Fruit fly (Drosophila melanogaster) whole organism, embryonic: Measurements from ENCODE around the gene CG3198.
A peak's percentile ranks its signal among the peaks of the same experiment; 100 is the strongest.

Experiments
- Ada2b ChIP-seq: fragments of 200-800 bp; sonication (Bioruptor generic); IDR thresholded peaks from 2 replicates; pipeline ENCODE4 v1.3.6; 2022; ENCODE audit warnings: missing biosample characterization, missing genetic modification characterization
- Antp ChIP-seq: fragments of 200-800 bp; sonication (Bioruptor generic); optimal IDR thresholded peaks from 3 replicates; lab custom pipeline; 2016; ENCODE audit warnings: missing biosample characterization, missing genetic modification characterization
- Atf3 ChIP-seq: fragments of 200-800 bp; sonication (Bioruptor generic); optimal IDR thresholded peaks from 3 replicates; lab custom pipeline; 2016; ENCODE audit warnings: missing biosample characterization, missing genetic modification characterization
- Blimp-1 ChIP-seq: fragments of 200-800 bp; sonication (Bioruptor generic); optimal IDR thresholded peaks from 3 replicates; lab custom pipeline; 2018; ENCODE audit warnings: missing biosample characterization, missing genetic modification characterization, mild to moderate bottlenecking, moderate library complexity, missing genetic modification reagents
- CG14667 ChIP-seq: fragments of 200-800 bp; sonication (Bioruptor generic); IDR thresholded peaks from 2 replicates; pipeline ENCODE4 v1.3.6; 2022; ENCODE audit warnings: missing biosample characterization, missing genetic modification characterization
- CG15073 ChIP-seq: fragments of 200-800 bp; sonication (Bioruptor generic); optimal IDR thresholded peaks from 2 replicates; lab custom pipeline; 2016; ENCODE audit warnings: missing biosample characterization, missing genetic modification characterization
- CG15269 ChIP-seq: fragments of 200-800 bp; sonication (Bioruptor generic); optimal IDR thresholded peaks from 2 replicates; lab custom pipeline; 2018; ENCODE audit warnings: missing biosample characterization, mild to moderate bottlenecking, missing genetic modification characterization, moderate library complexity
- CG1603 ChIP-seq: fragments of 200-800 bp; sonication (Bioruptor generic); optimal IDR thresholded peaks from 2 replicates; lab custom pipeline; 2019; ENCODE audit warnings: missing biosample characterization, mild to moderate bottlenecking, missing genetic modification characterization, moderate library complexity
- CG17186 ChIP-seq: fragments of 200-800 bp; sonication (Bioruptor generic); optimal IDR thresholded peaks from 3 replicates; lab custom pipeline; 2017; ENCODE audit warnings: missing biosample characterization, missing genetic modification reagents, missing genetic modification characterization
- CG17361 ChIP-seq: fragments of 200-800 bp; sonication (Bioruptor generic); IDR thresholded peaks from 3 replicates; pipeline ENCODE4 v1.3.6; 2022; ENCODE audit warnings: missing biosample characterization, missing genetic modification characterization
- CG17829 ChIP-seq: fragments of 200-800 bp; optimal IDR thresholded peaks from 2 replicates; lab custom pipeline; 2019; ENCODE audit warnings: missing biosample characterization, mild to moderate bottlenecking, missing genetic modification characterization, moderate library complexity
- CG18262 ChIP-seq: fragments of 200-800 bp; optimal IDR thresholded peaks from 3 replicates; lab custom pipeline; 2019; ENCODE audit warnings: missing biosample characterization, mild to moderate bottlenecking, missing genetic modification characterization, moderate library complexity
- CG2129 ChIP-seq: fragments of 200-800 bp; sonication (Bioruptor generic); IDR thresholded peaks from 2 replicates; pipeline ENCODE4 v1.3.6; 2022; ENCODE audit warnings: missing biosample characterization, missing genetic modification characterization; ENCODE audit not compliant: partially characterized antibody
- CG33213 ChIP-seq: fragments of 200-800 bp; sonication (Bioruptor generic); optimal IDR thresholded peaks from 3 replicates; lab custom pipeline; 2016; ENCODE audit warnings: missing biosample characterization, missing genetic modification characterization
- CG3995 ChIP-seq: fragments of 200-800 bp; sonication (Bioruptor generic); optimal IDR thresholded peaks from 3 replicates; lab custom pipeline; 2016; ENCODE audit warnings: missing biosample characterization, missing genetic modification characterization
- CG6654 ChIP-seq: fragments of 200-800 bp; sonication (Bioruptor generic); optimal IDR thresholded peaks from 2 replicates; lab custom pipeline; 2017; ENCODE audit warnings: missing biosample characterization, mild to moderate bottlenecking, missing genetic modification characterization
- CG7786 ChIP-seq: fragments of 200-800 bp; sonication (Bioruptor generic); optimal IDR thresholded peaks from 2 replicates; lab custom pipeline; 2016; ENCODE audit warnings: missing biosample characterization, missing genetic modification characterization
- CG7963 ChIP-seq: fragments of 200-800 bp; sonication (Bioruptor generic); IDR thresholded peaks from 3 replicates; pipeline ENCODE4 v1.3.6; 2022; ENCODE audit warnings: missing biosample characterization, missing genetic modification characterization; ENCODE audit not compliant: partially characterized antibody
- CG8924 ChIP-seq: fragments of 200-800 bp; optimal IDR thresholded peaks from 3 replicates; lab custom pipeline; 2019; ENCODE audit warnings: missing biosample characterization, mild to moderate bottlenecking, missing genetic modification characterization, moderate library complexity
- CG9932 ChIP-seq: fragments of 200-800 bp; sonication (Bioruptor generic); IDR thresholded peaks from 2 replicates; pipeline ENCODE4 v1.3.6; 2022; ENCODE audit warnings: missing biosample characterization, missing genetic modification characterization
- Camta ChIP-seq: fragments of 200-800 bp; sonication (Bioruptor generic); optimal IDR thresholded peaks from 2 replicates; lab custom pipeline; 2016; ENCODE audit warnings: missing biosample characterization, missing genetic modification characterization
- D ChIP-seq, 2 experiments: fragments of 200-800 bp in 1 of 2; fragments of >200 bp in 1 of 2; sonication (Bioruptor generic) in 1 of 2; optimal IDR thresholded peaks; 2 replicates in 1 of 2; 3 replicates in 1 of 2; lab custom pipeline; 2017; ENCODE audit warnings: mild to moderate bottlenecking in 1 of 2, missing biosample characterization in 1 of 2, missing genetic modification characterization in 1 of 2, missing genetic modification reagents in 1 of 2
- Dip2 ChIP-seq: fragments of 200-800 bp; sonication (Bioruptor generic); IDR thresholded peaks from 2 replicates; pipeline ENCODE4 v1.3.6; 2022; ENCODE audit warnings: missing biosample characterization, missing genetic modification characterization
- Doc3 ChIP-seq: fragments of 200-800 bp; sonication (Bioruptor generic); IDR thresholded peaks from 3 replicates; pipeline ENCODE4 v1.3.6; 2022; ENCODE audit warnings: missing biosample characterization, missing genetic modification characterization; ENCODE audit not compliant: partially characterized antibody
- Hmx ChIP-seq: fragments of 200-800 bp; sonication (Bioruptor generic); optimal IDR thresholded peaks from 2 replicates; lab custom pipeline; 2016; ENCODE audit warnings: missing biosample characterization, missing genetic modification characterization
- Kr ChIP-seq: fragments of 200-800 bp; sonication (Bioruptor generic); optimal IDR thresholded peaks from 2 replicates; lab custom pipeline; 2017; ENCODE audit warnings: missing biosample characterization, mild to moderate bottlenecking, missing genetic modification characterization
- Med ChIP-seq: fragments of 200-800 bp; sonication (Bioruptor generic); peaks from one replicate; lab custom pipeline; 2016; ENCODE audit warnings: missing biosample characterization, missing genetic modification characterization, mild to moderate bottlenecking, inconsistent platforms, moderate library complexity
- Myb ChIP-seq: fragments of 200-800 bp; sonication (Bioruptor generic); optimal IDR thresholded peaks from 2 replicates; lab custom pipeline; 2016; ENCODE audit warnings: missing biosample characterization, missing genetic modification characterization
- Oaz ChIP-seq: fragments of 200-800 bp; sonication (Bioruptor generic); IDR thresholded peaks from 2 replicates; pipeline ENCODE4 v1.3.6; 2022; ENCODE audit warnings: missing biosample characterization, missing genetic modification characterization
- PHDP ChIP-seq: fragments of 200-800 bp; sonication (Bioruptor generic); optimal IDR thresholded peaks from 3 replicates; lab custom pipeline; 2018; ENCODE audit warnings: missing biosample characterization, mild to moderate bottlenecking, missing genetic modification characterization, moderate library complexity
- aop ChIP-seq: fragments of 200-800 bp; sonication (Bioruptor generic); IDR thresholded peaks from 2 replicates; pipeline ENCODE4 v1.3.6; 2022; ENCODE audit warnings: missing biosample characterization, missing genetic modification characterization
- ap ChIP-seq: fragments of 200-800 bp; sonication (Bioruptor generic); IDR thresholded peaks from 2 replicates; pipeline ENCODE4 v1.3.6; 2022; ENCODE audit warnings: missing biosample characterization, missing genetic modification characterization
- bcd ChIP-seq: fragments of 200-800 bp; sonication (Bioruptor generic); optimal IDR thresholded peaks from 2 replicates; lab custom pipeline; 2017; ENCODE audit warnings: missing biosample characterization, mild to moderate bottlenecking, missing genetic modification characterization
- da ChIP-seq: fragments of 200-800 bp; sonication (Bioruptor generic); optimal IDR thresholded peaks from 2 replicates; lab custom pipeline; 2016; ENCODE audit warnings: missing biosample characterization, missing genetic modification characterization
- dati ChIP-seq: fragments of 200-800 bp; sonication (Bioruptor generic); IDR thresholded peaks from 2 replicates; pipeline ENCODE4 v1.3.6; 2022; ENCODE audit warnings: missing biosample characterization, missing genetic modification characterization
- dysf ChIP-seq: fragments of 200-800 bp; sonication (Bioruptor generic); IDR thresholded peaks from 3 replicates; pipeline ENCODE4 v1.3.6; 2022; ENCODE audit warnings: missing biosample characterization, missing genetic modification characterization
- emc ChIP-seq: fragments of 200-800 bp; sonication (Bioruptor generic); optimal IDR thresholded peaks from 2 replicates; lab custom pipeline; 2016; ENCODE audit warnings: missing biosample characterization, missing genetic modification characterization
- ewg ChIP-seq: fragments of 200-800 bp; sonication (Bioruptor generic); optimal IDR thresholded peaks from 3 replicates; lab custom pipeline; 2017; ENCODE audit warnings: mild to moderate bottlenecking, missing biosample characterization, missing genetic modification reagents, missing genetic modification characterization
- ftz-f1 ChIP-seq: fragments of 200-800 bp; sonication (Bioruptor generic); optimal IDR thresholded peaks from 2 replicates; lab custom pipeline; 2016; ENCODE audit warnings: missing biosample characterization, missing genetic modification characterization
- lmd ChIP-seq: fragments of 200-800 bp; sonication (Bioruptor generic); IDR thresholded peaks from 2 replicates; pipeline ENCODE4 v1.3.6; 2022; ENCODE audit warnings: missing biosample characterization, missing genetic modification characterization
- mirr ChIP-seq: fragments of 200-800 bp; sonication (Bioruptor generic); optimal IDR thresholded peaks from 3 replicates; lab custom pipeline; 2018; ENCODE audit warnings: missing biosample characterization, mild to moderate bottlenecking, missing genetic modification characterization
- nom ChIP-seq: fragments of 200-800 bp; sonication (Bioruptor generic); optimal IDR thresholded peaks from 2 replicates; lab custom pipeline; 2017; ENCODE audit warnings: missing biosample characterization, missing genetic modification characterization, mild to moderate bottlenecking, moderate library complexity, missing genetic modification reagents
- pan ChIP-seq, 4 experiments: fragments of >200 bp in 3 of 4; fragments of 200-800 bp in 1 of 4; sonication (Bioruptor generic) in 1 of 4; optimal IDR thresholded peaks in 3 of 4; IDR thresholded peaks in 1 of 4; 2 replicates each; pipeline versions ENCODE4 v1.3.6 to Lab custom; 2017 to 2022; ENCODE audit warnings: missing biosample characterization in 2 of 4, missing genetic modification characterization in 2 of 4, mixed read lengths in 1 of 4
- pnt ChIP-seq: fragments of 200-800 bp; sonication (Bioruptor generic); optimal IDR thresholded peaks from 3 replicates; lab custom pipeline; 2016; ENCODE audit warnings: missing biosample characterization, missing genetic modification characterization
- ro ChIP-seq: fragments of 200-800 bp; sonication (Bioruptor generic); IDR thresholded peaks from 2 replicates; pipeline ENCODE4 v1.3.6; 2022; ENCODE audit warnings: missing biosample characterization, missing genetic modification characterization
- scrt ChIP-seq: fragments of 200-800 bp; sonication (Bioruptor generic); optimal IDR thresholded peaks from 2 replicates; lab custom pipeline; 2018; ENCODE audit warnings: missing biosample characterization, mild to moderate bottlenecking, missing genetic modification characterization, moderate library complexity
- sd ChIP-seq: fragments of 200-800 bp; sonication (Bioruptor generic); optimal IDR thresholded peaks from 3 replicates; lab custom pipeline; 2018; ENCODE audit warnings: missing biosample characterization, mild to moderate bottlenecking, missing genetic modification characterization, moderate library complexity
- tin ChIP-seq: fragments of 200-800 bp; sonication (Bioruptor generic); optimal IDR thresholded peaks from 3 replicates; lab custom pipeline; 2016; ENCODE audit warnings: missing biosample characterization, missing genetic modification characterization
- ttk ChIP-seq: fragments of 200-800 bp; sonication (Bioruptor generic); IDR thresholded peaks from 2 replicates; pipeline ENCODE4 v2.1.2; 2022; ENCODE audit warnings: missing biosample characterization, missing genetic modification characterization
- z ChIP-seq: fragments of 200-800 bp; sonication (Bioruptor generic); IDR thresholded peaks from 3 replicates; pipeline ENCODE4 v1.3.6; 2022; ENCODE audit warnings: missing biosample characterization, missing genetic modification characterization

The CG3198 gene

dm6 chrX:6621566-6622006, 52.2 kb downstream of the CG3198 start (continued):
- TF ChIP-seq CG17829 (tag; lab: Kevin White, UChicago) (peak; percentile 47), Med (GFP tag; lab: Kevin White, UChicago) (peak; percentile 86), aop (GFP tag; lab: Robert Waterston, UW) (no peak), dati (GFP tag; lab: Robert Waterston, UW) (0 out of 2 replicates have a peak, but pooled peaks have one; percentile 2), CG17361 (GFP tag; lab: Robert Waterston, UW) (peak; percentile 40; the same call in 1 of the 3 replicates), Camta (GFP tag; lab: Kevin White, UChicago) (peak; percentile 34), Doc3 (no peak), PHDP (tag; lab: Kevin White, UChicago) (peak; percentile 26), Oaz (GFP tag; lab: Robert Waterston, UW) (no peak), CG8924 (tag; lab: Kevin White, UChicago) (peak; percentile 32), Blimp-1 (peak; percentile 95), tin (GFP tag; lab: Kevin White, UChicago) (peak; percentile 50), ap (GFP tag; lab: Robert Waterston, UW) (no peak), ro (GFP tag; lab: Robert Waterston, UW) (no peak), Antp (GFP tag; lab: Kevin White, UChicago) (peak; percentile 18), ewg (GFP tag; lab: Kevin White, UChicago) (no peak), scrt (GFP tag; lab: Kevin White, UChicago) (peak; percentile 12), Myb (GFP tag; lab: Kevin White, UChicago) (no peak), bcd (GFP tag; lab: Kevin White, UChicago) (peak; percentile 36), Atf3 (GFP tag; lab: Kevin White, UChicago) (no peak), CG3995 (no peak), CG1603 (tag; lab: Kevin White, UChicago) (peak; percentile 42), dysf (GFP tag; lab: Robert Waterston, UW) (peak; percentile 72), pan (optimal IDR thresholded peaks at IDR 0.05; lab: Kevin White, UChicago) (no peak), pan (GFP tag; optimal IDR thresholded peaks at IDR 0.05 in 1 of 2, IDR thresholded peaks at IDR 0.05 in 1 of 2) (peak in 1 of 2 experiments; percentile 61), sd (no peak), Dip2 (GFP tag; lab: Robert Waterston, UW) (no peak), emc (GFP tag; lab: Kevin White, UChicago) (no peak), CG9932 (GFP tag; lab: Robert Waterston, UW) (peak; percentile 64), ttk (GFP tag; lab: Robert Waterston, UW) (no peak), Kr (GFP tag; lab: Kevin White, UChicago) (no peak), CG33213 (GFP tag; lab: Kevin White, UChicago) (no peak), CG7963 (GFP tag; lab: Robert Waterston, UW) (no peak), D (optimal IDR thresholded peaks at IDR 0.05; lab: Kevin White, UChicago) (no peak), D (GFP tag; optimal IDR thresholded peaks at IDR 0.05; lab: Kevin White, UChicago) (peak; percentile 42), da (no peak), mirr (no peak), CG18262 (tag; lab: Kevin White, UChicago) (peak; percentile 65), CG15269 (peak; percentile 11), lmd (GFP tag; lab: Robert Waterston, UW) (peak; percentile 51), CG2129 (GFP tag; lab: Robert Waterston, UW) (no peak), ftz-f1 (GFP tag; lab: Kevin White, UChicago) (no peak), pnt (GFP tag; lab: Kevin White, UChicago) (no peak), nom (GFP tag; lab: Kevin White, UChicago) (peak; percentile 28), CG15073 (GFP tag; lab: Kevin White, UChicago) (no peak), CG14667 (GFP tag; lab: Robert Waterston, UW) (peak; percentile 46; the same call in 1 of the 2 replicates), Ada2b (GFP tag; lab: Robert Waterston, UW) (peak; percentile 52), CG7786 (GFP tag; lab: Kevin White, UChicago) (no peak), z (GFP tag; lab: Robert Waterston, UW) (no peak), CG17186 (GFP tag; lab: Kevin White, UChicago) (no peak), CG6654 (GFP tag; lab: Kevin White, UChicago) (no peak), Hmx (GFP tag; lab: Kevin White, UChicago) (no peak)
